Fruit fly (Drosophila melanogaster) whole organism, embryonic: ENCODE data around the gene BNIP3.

ENCODE experiments used
- Atf-2 ChIP-seq: fragments of 200-800 bp; sonication (Bioruptor generic); optimal IDR thresholded peaks from 2 replicates; lab custom pipeline; 2016; ENCODE audit warnings: missing biosample characterization, missing genetic modification characterization
- Atf3 ChIP-seq: fragments of 200-800 bp; sonication (Bioruptor generic); optimal IDR thresholded peaks from 3 replicates; lab custom pipeline; 2016; ENCODE audit warnings: missing biosample characterization, missing genetic modification characterization
- B-H1 ChIP-seq: fragments of 200-800 bp; sonication (Bioruptor generic); IDR thresholded peaks from 3 replicates; pipeline ENCODE4 v1.3.6; 2022; ENCODE audit warnings: missing biosample characterization, missing genetic modification characterization
- CG10267 ChIP-seq: fragments of 200-800 bp; sonication (Bioruptor generic); optimal IDR thresholded peaks from 2 replicates; lab custom pipeline; 2018; ENCODE audit warnings: missing biosample characterization, mild to moderate bottlenecking, missing genetic modification characterization, moderate library complexity
- CG10274 ChIP-seq: fragments of 200-800 bp; sonication (Bioruptor generic); optimal IDR thresholded peaks from 3 replicates; lab custom pipeline; 2017; ENCODE audit warnings: missing biosample characterization, mild to moderate bottlenecking, missing genetic modification characterization
- CG10321 ChIP-seq: fragments of 200-800 bp; sonication (Bioruptor generic); IDR thresholded peaks from 2 replicates; pipeline ENCODE4 v1.3.6; 2022; ENCODE audit warnings: missing biosample characterization, missing genetic modification characterization
- CG10654 ChIP-seq: fragments of 200-800 bp; sonication (Bioruptor generic); optimal IDR thresholded peaks from 2 replicates; lab custom pipeline; 2016; ENCODE audit warnings: missing biosample characterization, missing genetic modification characterization
- CG11723 ChIP-seq: fragments of 200-800 bp; sonication (Bioruptor generic); optimal IDR thresholded peaks from 2 replicates; lab custom pipeline; 2017; ENCODE audit warnings: missing biosample characterization, mild to moderate bottlenecking, missing genetic modification characterization
- CG18011 ChIP-seq: fragments of 200-800 bp; sonication (Bioruptor generic); optimal IDR thresholded peaks from 2 replicates; lab custom pipeline; 2017; ENCODE audit warnings: missing biosample characterization, missing genetic modification characterization, mild to moderate bottlenecking, moderate library complexity, missing genotype
- CG18476 ChIP-seq: fragments of 200-800 bp; sonication (Bioruptor generic); optimal IDR thresholded peaks from 2 replicates; lab custom pipeline; 2016; ENCODE audit warnings: missing biosample characterization, mild to moderate bottlenecking, missing genetic modification characterization
- CG2116 ChIP-seq: fragments of 200-800 bp; sonication (Bioruptor generic); optimal IDR thresholded peaks from 3 replicates; lab custom pipeline; 2018; ENCODE audit warnings: missing biosample characterization, mild to moderate bottlenecking, missing genetic modification characterization
- CG2129 ChIP-seq: fragments of 200-800 bp; sonication (Bioruptor generic); IDR thresholded peaks from 2 replicates; pipeline ENCODE4 v1.3.6; 2022; ENCODE audit warnings: missing biosample characterization, missing genetic modification characterization; ENCODE audit not compliant: partially characterized antibody
- CG32767 ChIP-seq: fragments of 200-800 bp; sonication (Bioruptor generic); IDR thresholded peaks from 2 replicates; pipeline ENCODE4 v1.3.6; 2022; ENCODE audit warnings: missing biosample characterization, missing genetic modification characterization
- CG33557 ChIP-seq: fragments of 200-800 bp; sonication (Bioruptor generic); optimal IDR thresholded peaks from 2 replicates; lab custom pipeline; 2019; ENCODE audit warnings: missing biosample characterization, mild to moderate bottlenecking, missing genetic modification characterization, moderate library complexity
- CG4328 ChIP-seq: fragments of 200-800 bp; sonication (Bioruptor generic); optimal IDR thresholded peaks from 3 replicates; lab custom pipeline; 2017; ENCODE audit warnings: missing biosample characterization, missing genetic modification reagents, missing genetic modification characterization
- CG43689 ChIP-seq: fragments of 200-800 bp; sonication (Bioruptor generic); IDR thresholded peaks from 2 replicates; pipeline ENCODE4 v1.3.6; 2022; ENCODE audit warnings: missing biosample characterization, missing genetic modification characterization
- CG7271 ChIP-seq: fragments of 200-800 bp; sonication (Bioruptor generic); optimal IDR thresholded peaks from 2 replicates; lab custom pipeline; 2018; ENCODE audit warnings: missing biosample characterization, mild to moderate bottlenecking, missing genetic modification characterization, moderate library complexity
- CG7357 ChIP-seq: fragments of 200-800 bp; sonication (Bioruptor generic); IDR thresholded peaks from 3 replicates; pipeline ENCODE4 v1.3.6; 2022; ENCODE audit warnings: missing biosample characterization, missing genetic modification characterization
- CG7745 ChIP-seq: fragments of 200-800 bp; sonication (Bioruptor generic); optimal IDR thresholded peaks from 2 replicates; lab custom pipeline; 2018; ENCODE audit warnings: missing biosample characterization, mild to moderate bottlenecking, missing genetic modification characterization, moderate library complexity
- CG9817 ChIP-seq: fragments of 200-800 bp; sonication (Bioruptor generic); optimal IDR thresholded peaks from 2 replicates; lab custom pipeline; 2018; ENCODE audit warnings: missing biosample characterization, mild to moderate bottlenecking, missing genetic modification characterization, moderate library complexity
- Deaf1 ChIP-seq: fragments of 200-800 bp; optimal IDR thresholded peaks from 3 replicates; lab custom pipeline; 2019; ENCODE audit warnings: missing biosample characterization, mild to moderate bottlenecking, missing genetic modification characterization, moderate library complexity
- Dref ChIP-seq: fragments of 200-800 bp; sonication (Bioruptor generic); IDR thresholded peaks from 2 replicates; pipeline ENCODE4 v1.3.6; 2022; ENCODE audit warnings: missing biosample characterization, missing genetic modification characterization
- Ets97D ChIP-seq: fragments of 200-800 bp; sonication (Bioruptor generic); optimal IDR thresholded peaks from 3 replicates; lab custom pipeline; 2016; ENCODE audit warnings: missing biosample characterization, missing genetic modification characterization
- Fer3 ChIP-seq: fragments of 200-800 bp; sonication (Bioruptor generic); optimal IDR thresholded peaks from 2 replicates; lab custom pipeline; 2018; ENCODE audit warnings: missing biosample characterization, mild to moderate bottlenecking, missing genetic modification characterization, moderate library complexity
- GATAe ChIP-seq: fragments of 200-800 bp; sonication (Bioruptor generic); conservative IDR thresholded peaks from 2 replicates; pipeline ENCODE4 v1.3.6; 2022; ENCODE audit warnings: missing biosample characterization, missing genetic modification characterization
- Gug ChIP-seq: fragments of 200-800 bp; sonication (Bioruptor generic); IDR thresholded peaks from 4 replicates; pipeline ENCODE4 v1.3.6; 2022; ENCODE audit warnings: missing biosample characterization, missing genetic modification characterization
- Hey ChIP-seq: fragments of 200-800 bp; sonication (Bioruptor generic); optimal IDR thresholded peaks from 3 replicates; lab custom pipeline; 2018; ENCODE audit warnings: missing biosample characterization, mild to moderate bottlenecking, missing genetic modification characterization
- Hr3 ChIP-seq: fragments of 200-800 bp; sonication (Bioruptor generic); optimal IDR thresholded peaks from 3 replicates; lab custom pipeline; 2016; ENCODE audit warnings: missing biosample characterization, missing genetic modification characterization
- Jarid2 ChIP-seq: fragments of 200-800 bp; sonication (Bioruptor generic); optimal IDR thresholded peaks from 3 replicates; lab custom pipeline; 2017; ENCODE audit warnings: mild to moderate bottlenecking, missing biosample characterization, missing genetic modification reagents, missing genetic modification characterization
- Lim3 ChIP-seq: fragments of 200-800 bp; sonication (Bioruptor generic); IDR thresholded peaks from 2 replicates; pipeline ENCODE4 v1.3.6; 2022; ENCODE audit warnings: missing biosample characterization, missing genetic modification characterization
- Stat92E ChIP-seq, 3 experiments: fragments of >200 bp in 2 of 3; fragments of 200-800 bp in 1 of 3; sonication (Bioruptor generic) in 1 of 3; optimal IDR thresholded peaks; 2 replicates each; lab custom pipeline; 2017 to 2019; ENCODE audit warnings: missing biosample characterization in 3 of 3, missing genetic modification characterization in 3 of 3, mild to moderate bottlenecking in 1 of 3, moderate library complexity in 1 of 3
- TFAM ChIP-seq: fragments of 200-800 bp; sonication (Bioruptor generic); optimal IDR thresholded peaks from 2 replicates; lab custom pipeline; 2017; ENCODE audit warnings: missing biosample characterization, missing genetic modification characterization, inconsistent platforms
- Taf1 ChIP-seq: fragments of 200-800 bp; sonication (Bioruptor generic); IDR thresholded peaks from 2 replicates; pipeline ENCODE4 v1.3.6; 2022; ENCODE audit warnings: missing biosample characterization, missing genetic modification characterization
- bowl ChIP-seq: fragments of 200-800 bp; sonication (Bioruptor generic); IDR thresholded peaks from 2 replicates; pipeline ENCODE4 v1.3.6; 2022; ENCODE audit warnings: missing biosample characterization, missing genetic modification characterization
- btn ChIP-seq: fragments of 200-800 bp; sonication (Bioruptor generic); optimal IDR thresholded peaks from 2 replicates; lab custom pipeline; 2016; ENCODE audit warnings: missing biosample characterization, missing genetic modification characterization
- crc ChIP-seq: fragments of 200-800 bp; sonication (Bioruptor generic); optimal IDR thresholded peaks from 2 replicates; lab custom pipeline; 2016; ENCODE audit warnings: missing biosample characterization, missing genetic modification characterization
- crp ChIP-seq, 2 experiments: fragments of 200-800 bp; sonication (Bioruptor generic); optimal IDR thresholded peaks; 2 replicates in 1 of 2; 3 replicates in 1 of 2; lab custom pipeline; 2017; ENCODE audit warnings: missing biosample characterization in 2 of 2, missing genetic modification characterization in 2 of 2, mild to moderate bottlenecking in 1 of 2, moderate library complexity in 1 of 2
- dan ChIP-seq: fragments of 200-800 bp; sonication (Bioruptor generic); IDR thresholded peaks from 2 replicates; pipeline ENCODE4 v1.3.6; 2022; ENCODE audit warnings: missing biosample characterization, missing genetic modification characterization
- en ChIP-seq: fragments of 200-800 bp; sonication (Bioruptor generic); optimal IDR thresholded peaks from 2 replicates; lab custom pipeline; 2016; ENCODE audit warnings: missing biosample characterization, missing genetic modification characterization
- fu2 ChIP-seq: fragments of 200-800 bp; sonication (Bioruptor generic); optimal IDR thresholded peaks from 2 replicates; lab custom pipeline; 2016; ENCODE audit warnings: missing biosample characterization, missing genetic modification characterization
- jing ChIP-seq: fragments of 200-800 bp; sonication (Bioruptor generic); optimal IDR thresholded peaks from 2 replicates; lab custom pipeline; 2018; ENCODE audit warnings: missing biosample characterization, mild to moderate bottlenecking, missing genetic modification characterization
- oc ChIP-seq: fragments of 200-800 bp; sonication (Bioruptor generic); optimal IDR thresholded peaks from 2 replicates; lab custom pipeline; 2018; ENCODE audit warnings: missing biosample characterization, mild to moderate bottlenecking, missing genetic modification characterization, moderate library complexity
- pros ChIP-seq: fragments of 200-800 bp; sonication (Bioruptor generic); optimal IDR thresholded peaks from 3 replicates; lab custom pipeline; 2019; ENCODE audit warnings: missing biosample characterization, mild to moderate bottlenecking, missing genetic modification characterization, moderate library complexity
- pum ChIP-seq: fragments of 200-800 bp; sonication (Bioruptor generic); optimal IDR thresholded peaks from 2 replicates; lab custom pipeline; 2016; ENCODE audit warnings: missing biosample characterization, missing genetic modification characterization
- rib ChIP-seq: fragments of 200-800 bp; sonication (Bioruptor generic); IDR thresholded peaks from 2 replicates; pipeline ENCODE4 v1.3.6; 2022; ENCODE audit warnings: missing biosample characterization, missing genetic modification characterization
- shn ChIP-seq: fragments of 200-800 bp; sonication (Bioruptor generic); optimal IDR thresholded peaks from 3 replicates; lab custom pipeline; 2016; ENCODE audit warnings: missing biosample characterization, missing genetic modification characterization
- slp2 ChIP-seq: fragments of 200-800 bp; sonication (Bioruptor generic); optimal IDR thresholded peaks from 2 replicates; lab custom pipeline; 2016; ENCODE audit warnings: missing biosample characterization, missing genetic modification characterization
- sug ChIP-seq: fragments of 200-800 bp; optimal IDR thresholded peaks from 2 replicates; lab custom pipeline; 2019; ENCODE audit warnings: missing biosample characterization, mild to moderate bottlenecking, missing genetic modification characterization, moderate library complexity
- tll ChIP-seq, 2 experiments: fragments of 200-800 bp in 1 of 2; fragments of >200 bp in 1 of 2; sonication (Bioruptor generic) in 1 of 2; optimal IDR thresholded peaks; 2 replicates each; lab custom pipeline; 2017 to 2019; ENCODE audit warnings: missing biosample characterization in 2 of 2, missing genetic modification characterization in 2 of 2, mild to moderate bottlenecking in 1 of 2, moderate library complexity in 1 of 2
- twi ChIP-seq: fragments of 200-800 bp; optimal IDR thresholded peaks from 2 replicates; lab custom pipeline; 2019; ENCODE audit warnings: missing biosample characterization, mild to moderate bottlenecking, missing genetic modification characterization, moderate library complexity
- usp ChIP-seq: fragments of >200 bp; optimal IDR thresholded peaks from 2 replicates; lab custom pipeline; 2017; ENCODE audit warnings: missing biosample characterization, missing genetic modification characterization
- zen ChIP-seq: fragments of 200-800 bp; sonication (Bioruptor generic); optimal IDR thresholded peaks from 3 replicates; lab custom pipeline; 2018; ENCODE audit warnings: missing biosample characterization, mild to moderate bottlenecking, missing genetic modification characterization, moderate library complexity

Gene BNIP3

DNA sequence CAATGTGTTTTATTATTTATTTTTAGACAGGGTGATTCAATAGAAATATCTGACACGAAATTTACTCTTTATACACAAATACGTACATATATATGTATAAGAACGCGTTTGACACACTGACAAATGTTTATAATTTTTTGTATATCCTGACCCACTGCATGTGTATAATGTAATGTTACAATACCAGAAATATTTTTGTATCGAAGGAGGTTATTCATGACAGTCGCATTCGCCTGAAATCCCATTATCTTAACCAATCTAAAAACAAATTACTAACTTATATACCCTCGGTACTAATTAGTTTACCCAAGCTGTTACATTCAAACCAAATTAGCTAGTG is 25.0 kb downstream of the BNIP3 start (continued):
- TF ChIP-seq twi (tag; lab: Kevin White, UChicago) (no peak), Atf3 (no peak), Jarid2 (GFP tag; lab: Kevin White, UChicago) (no peak), CG7745 (tag; lab: Kevin White, UChicago) (no peak), Gug (GFP tag; lab: Robert Waterston, UW) (no peak), Hr3 (GFP tag; lab: Kevin White, UChicago) (no peak), Deaf1 (tag; lab: Kevin White, UChicago) (no peak), Atf-2 (no peak), slp2 (no peak), CG10654 (no peak), Fer3 (tag; lab: Kevin White, UChicago) (peak; percentile 24), Dref (GFP tag; lab: Robert Waterston, UW) (no peak), Taf1 (no peak), oc (tag; lab: Kevin White, UChicago) (no peak), CG11723 (GFP tag; lab: Kevin White, UChicago) (no peak), bowl (GFP tag; lab: Robert Waterston, UW) (no peak), fu2 (no peak), CG4328 (GFP tag; lab: Kevin White, UChicago) (no peak), CG9817 (no peak), B-H1 (GFP tag; lab: Robert Waterston, UW) (no peak), en (GFP tag; lab: Kevin White, UChicago) (no peak), Stat92E (GFP tag; optimal IDR thresholded peaks at IDR 0.05; lab: Kevin White, UChicago) (no peak), usp (GFP tag; lab: Kevin White, UChicago) (no peak), CG18476 (GFP tag; lab: Kevin White, UChicago) (no peak), CG43689 (no peak), jing (GFP tag; lab: Kevin White, UChicago) (no peak), CG18011 (no peak), CG7357 (GFP tag; lab: Robert Waterston, UW) (no peak), dan (GFP tag; lab: Robert Waterston, UW) (no peak), Ets97D (GFP tag; lab: Kevin White, UChicago) (no peak), btn (GFP tag; lab: Kevin White, UChicago) (no peak), Hey (tag; lab: Kevin White, UChicago) (no peak), crc (GFP tag; lab: Kevin White, UChicago) (peak; percentile 11), pum (no peak), pros (GFP tag; lab: Kevin White, UChicago) (no peak), tll (GFP tag; optimal IDR thresholded peaks at IDR 0.05; lab: Kevin White, UChicago) (no peak), CG32767 (GFP tag; lab: Robert Waterston, UW) (no peak), crp (GFP tag; optimal IDR thresholded peaks at IDR 0.05; lab: Kevin White, UChicago) (no peak), CG2129 (GFP tag; lab: Robert Waterston, UW) (no peak), sug (tag; lab: Kevin White, UChicago) (no peak), CG33557 (no peak), CG2116 (GFP tag; lab: Kevin White, UChicago) (no peak), CG10274 (no peak), CG7271 (tag; lab: Kevin White, UChicago) (no peak), zen (tag; lab: Kevin White, UChicago) (no peak), CG10321 (GFP tag; lab: Robert Waterston, UW) (no peak), TFAM (GFP tag; lab: Kevin White, UChicago) (no peak), Lim3 (GFP tag; lab: Robert Waterston, UW) (no peak), rib (no peak), shn (GFP tag; lab: Kevin White, UChicago) (no peak), CG10267 (peak; percentile 69), GATAe (GFP tag; lab: Robert Waterston, UW) (no peak)
